Fruit fly (Drosophila melanogaster): ENCODE results near the gene CG13473.

dm6 chr3L:14712799-14713198, 15.8 kb upstream of the CG13473 start:
- TF ChIP-seq CG6689 (GFP tag; IDR thresholded peaks at IDR 0.05) (no peak), CG31365 (tag; optimal IDR thresholded peaks at IDR 0.05) (no peak), fu2 (GFP tag; optimal IDR thresholded peaks at IDR 0.05) (no peak), CG13424 (tag; optimal IDR thresholded peaks at IDR 0.05) (no peak), Xrp1 (GFP tag; IDR thresholded peaks at IDR 0.05) (no peak), CG14860 (GFP tag; IDR thresholded peaks at IDR 0.05; ENCODE audit: partially characterized antibody) (no peak), odd (GFP tag; optimal IDR thresholded peaks at IDR 0.05) (no peak), Sry-β (GFP tag; optimal IDR thresholded peaks at IDR 0.05) (no peak)
